Worm (Caenorhabditis elegans): ENCODE results near the gene R11D1.2.

The R11D1.2 gene

DNA sequence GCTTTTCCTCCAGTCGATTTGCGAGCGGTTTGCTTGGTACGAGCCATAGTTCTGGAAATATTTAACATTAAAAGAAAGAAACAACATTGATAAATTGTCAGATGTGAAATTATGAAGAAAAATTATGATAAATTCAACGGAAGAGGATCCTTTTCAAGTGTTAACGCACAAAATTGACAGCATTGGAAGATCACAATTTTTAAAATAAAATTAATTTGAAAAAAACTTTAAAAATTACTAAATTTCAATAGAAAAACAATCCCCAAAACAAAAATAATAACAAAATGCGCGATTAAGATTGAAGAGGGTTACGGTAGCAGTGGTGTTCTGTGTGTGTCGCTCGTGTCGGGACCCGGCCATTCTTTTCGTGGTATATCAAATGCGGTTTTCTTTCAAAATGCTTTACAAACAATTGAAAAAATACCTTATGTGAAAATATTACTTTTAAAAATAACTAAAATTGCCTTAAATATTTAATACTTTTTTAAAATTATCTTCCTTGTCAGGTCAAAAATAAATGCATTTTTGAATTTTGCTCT lies 48.1 kb upstream of the R11D1.2 start, which contains the start of gene his-74:
Gene his-74 (minus strand): TSS at position 51 of the 539 bp plus-strand sequence.
- TF ChIP-seq nhr-25 (tag; optimal IDR thresholded peaks at IDR 0.05) (no peak), jun-1 (tag; optimal IDR thresholded peaks at IDR 0.05) (no peak), ZK546.5 (tag; optimal IDR thresholded peaks at IDR 0.05) (no peak), nhr-11 (tag; optimal IDR thresholded peaks at IDR 0.05) (no peak), elt-1 (tag; optimal IDR thresholded peaks at IDR 0.05) (no peak), ztf-4 (tag; optimal IDR thresholded peaks at IDR 0.05) (no peak), zag-1 (tag; optimal IDR thresholded peaks at IDR 0.05) (no peak), R02D3.7 (tag; optimal IDR thresholded peaks at IDR 0.05) (no peak), fos-1 (tag; optimal IDR thresholded peaks at IDR 0.05) (no peak), nhr-28 (tag; optimal IDR thresholded peaks at IDR 0.05) (no peak), fkh-10 (GFP tag; optimal IDR thresholded peaks at IDR 0.05) (no peak), ceh-16 (tag; optimal IDR thresholded peaks at IDR 0.05) (no peak)

DNA sequence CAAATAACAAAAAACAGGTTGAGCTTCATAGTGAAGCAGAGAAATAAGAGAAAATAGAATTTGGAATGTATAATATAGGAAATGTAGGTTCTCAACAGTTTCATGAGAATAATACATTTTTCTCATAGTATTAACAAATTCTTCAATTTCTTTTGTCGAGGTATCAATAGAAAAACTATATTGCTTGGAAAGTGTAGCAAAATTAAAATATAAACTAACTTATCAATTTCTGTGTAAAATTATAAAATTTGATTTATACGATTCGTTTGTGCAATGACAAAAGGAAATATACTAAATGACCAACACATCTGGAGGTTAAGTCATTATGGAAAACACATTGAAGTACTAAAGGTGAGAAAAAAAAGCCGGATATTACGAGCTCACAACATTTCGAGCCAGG lies 46.8 kb upstream of the R11D1.2 start, which contains the start of gene W05B10.3:
Gene W05B10.3 (minus strand): TSS at position 101 of the 400 bp plus-strand sequence.
- no peak for TF ChIP-seq ceh-9 (tag; optimal IDR thresholded peaks at IDR 0.05)
- no peak for TF ChIP-seq nhr-43 (tag; optimal IDR thresholded peaks at IDR 0.05; ENCODE audit: poor library complexity, severe bottlenecking)
- no peak for TF ChIP-seq ZK546.5 (tag; optimal IDR thresholded peaks at IDR 0.05)
- TF ChIP-seq R02D3.7 (tag; optimal IDR thresholded peaks at IDR 0.05): no peak
- TF ChIP-seq ama-1 (optimal IDR thresholded peaks at IDR 0.05): no peak
- no peak for TF ChIP-seq ztf-11 (tag; optimal IDR thresholded peaks at IDR 0.05)
- no peak for TF ChIP-seq nhr-23 (tag; optimal IDR thresholded peaks at IDR 0.05)
- TF ChIP-seq nhr-28 (tag; optimal IDR thresholded peaks at IDR 0.05): no peak
- TF ChIP-seq ceh-28 (tag; optimal IDR thresholded peaks at IDR 0.05): no peak
- TF ChIP-seq pha-4 (tag; optimal IDR thresholded peaks at IDR 0.05): no peak
- no peak for TF ChIP-seq nhr-76 (tag; optimal IDR thresholded peaks at IDR 0.05)
- TF ChIP-seq nhr-77 (tag; optimal IDR thresholded peaks at IDR 0.05): no peak
- TF ChIP-seq zag-1 (tag; optimal IDR thresholded peaks at IDR 0.05): no peak
- no peak for TF ChIP-seq nhr-12 (tag; optimal IDR thresholded peaks at IDR 0.05)
- TF ChIP-seq fos-1 (tag; optimal IDR thresholded peaks at IDR 0.05): no peak
- TF ChIP-seq jun-1 (tag; optimal IDR thresholded peaks at IDR 0.05): no peak
- TF ChIP-seq tbx-2 (tag; optimal IDR thresholded peaks at IDR 0.05): no peak
- TF ChIP-seq ceh-16 (tag; optimal IDR thresholded peaks at IDR 0.05): no peak
- no peak for TF ChIP-seq hmg-11 (tag; optimal IDR thresholded peaks at IDR 0.05)
- TF ChIP-seq mml-1 (tag; optimal IDR thresholded peaks at IDR 0.05): no peak

DNA sequence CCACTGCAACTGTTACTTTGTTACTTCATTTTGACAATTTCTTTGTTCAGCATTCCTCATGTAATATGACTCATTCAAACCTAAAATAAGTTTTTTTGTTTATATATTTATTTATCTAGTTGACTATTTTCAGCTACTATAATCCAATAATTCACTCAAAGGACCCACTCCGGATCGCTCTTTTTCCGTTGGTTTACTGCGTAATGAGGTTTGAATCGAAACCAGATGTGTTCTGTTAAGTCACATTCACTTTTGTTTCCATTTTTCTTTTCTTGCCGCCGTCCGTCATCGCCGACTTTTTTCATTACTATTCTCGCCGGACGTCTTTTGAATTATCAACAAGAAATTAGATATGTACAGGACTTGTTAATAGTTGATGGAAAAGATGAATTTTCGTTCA lies 45.0 kb upstream of the R11D1.2 start:
- TF ChIP-seq aly-2 (tag; optimal IDR thresholded peaks at IDR 0.05) (no peak), fos-1 (tag; optimal IDR thresholded peaks at IDR 0.05) (no peak), nhr-12 (tag; optimal IDR thresholded peaks at IDR 0.05) (no peak), R02D3.7 (tag; optimal IDR thresholded peaks at IDR 0.05) (no peak), tbx-2 (tag; optimal IDR thresholded peaks at IDR 0.05) (no peak), ZK546.5 (tag; optimal IDR thresholded peaks at IDR 0.05) (no peak), eor-1 (tag; optimal IDR thresholded peaks at IDR 0.05) (no peak), unc-39 (tag; optimal IDR thresholded peaks at IDR 0.05) (no peak), nhr-76 (tag; optimal IDR thresholded peaks at IDR 0.05) (no peak), lsy-12 (tag; optimal IDR thresholded peaks at IDR 0.05) (no peak), nhr-77 (tag; optimal IDR thresholded peaks at IDR 0.05) (no peak), nhr-67 (tag; optimal IDR thresholded peaks at IDR 0.05) (no peak), nhr-23 (tag; optimal IDR thresholded peaks at IDR 0.05) (no peak), snpc-4 (tag; optimal IDR thresholded peaks at IDR 0.05) (no peak), hmg-11 (tag; optimal IDR thresholded peaks at IDR 0.05) (no peak)

DNA sequence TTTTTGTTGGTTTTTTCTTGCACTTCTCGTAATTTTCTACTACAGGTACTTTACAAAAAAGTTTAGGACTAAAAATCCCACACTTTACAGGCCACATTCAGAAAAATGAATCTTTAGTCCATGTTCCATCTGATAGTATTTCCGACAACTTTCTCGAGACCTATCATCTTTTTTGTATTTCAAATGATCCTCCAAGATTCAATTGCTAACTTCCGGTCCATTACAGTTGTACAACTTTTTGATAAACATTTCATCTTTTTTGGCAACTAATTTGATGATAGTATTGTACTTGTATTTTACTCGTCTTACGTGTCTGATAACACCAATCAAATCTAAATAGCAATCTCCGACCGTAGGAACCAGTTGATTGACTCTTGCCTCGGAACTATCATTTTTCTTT lies 41.0 kb upstream of the R11D1.2 start:
- TF ChIP-seq unc-62 (GFP tag; optimal IDR thresholded peaks at IDR 0.05) (no peak), ceh-16 (tag; optimal IDR thresholded peaks at IDR 0.05) (no peak), pqm-1 (tag; optimal IDR thresholded peaks at IDR 0.05) (no peak), daf-12 (tag; optimal IDR thresholded peaks at IDR 0.05) (no peak), nhr-25 (tag; optimal IDR thresholded peaks at IDR 0.05) (no peak), nhr-76 (tag; optimal IDR thresholded peaks at IDR 0.05) (no peak), snpc-4 (tag; optimal IDR thresholded peaks at IDR 0.05) (no peak), ztf-4 (tag; optimal IDR thresholded peaks at IDR 0.05) (no peak), unc-39 (tag; optimal IDR thresholded peaks at IDR 0.05) (no peak), aly-2 (tag; optimal IDR thresholded peaks at IDR 0.05) (no peak), skn-1 (tag; optimal IDR thresholded peaks at IDR 0.05) (no peak), eor-1 (tag; optimal IDR thresholded peaks at IDR 0.05) (no peak), elt-2 (tag; optimal IDR thresholded peaks at IDR 0.05) (no peak), nhr-23 (tag; optimal IDR thresholded peaks at IDR 0.05) (no peak), mml-1 (tag; optimal IDR thresholded peaks at IDR 0.05) (no peak), pha-4 (tag; optimal IDR thresholded peaks at IDR 0.05) (no peak), ama-1 (optimal IDR thresholded peaks at IDR 0.05) (no peak), lin-39 (tag; optimal IDR thresholded peaks at IDR 0.05) (no peak), mdl-1 (tag; optimal IDR thresholded peaks at IDR 0.05) (no peak), zag-1 (tag; optimal IDR thresholded peaks at IDR 0.05) (no peak)

Measured in whole organism, L3 larva.